Worm (Caenorhabditis elegans): Measurements from ENCODE around the gene elo-2.

The elo-2 gene

DNA sequence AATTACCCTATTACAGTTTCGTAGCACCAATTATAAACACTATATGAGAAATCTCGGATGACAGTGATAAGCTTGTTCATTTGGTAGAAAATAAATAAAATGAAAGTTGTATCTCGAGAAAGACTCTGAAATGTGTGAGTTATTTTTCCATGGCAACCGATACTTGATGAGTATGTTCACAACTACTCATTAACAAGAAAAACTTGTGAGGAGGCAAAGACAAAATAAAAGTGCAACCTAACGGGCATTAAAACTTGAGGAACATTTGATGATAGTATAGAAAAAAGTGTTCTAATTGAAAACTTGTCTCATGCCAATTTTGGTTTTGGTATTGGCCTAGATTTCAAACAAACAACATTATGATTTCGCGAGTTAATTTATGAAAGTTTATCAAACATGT lies 30.7 kb downstream of the elo-2 start, which contains the start of gene gcy-27 (continued):
- no peak for TF ChIP-seq snpc-4 (tag; optimal IDR thresholded peaks at IDR 0.05)

DNA sequence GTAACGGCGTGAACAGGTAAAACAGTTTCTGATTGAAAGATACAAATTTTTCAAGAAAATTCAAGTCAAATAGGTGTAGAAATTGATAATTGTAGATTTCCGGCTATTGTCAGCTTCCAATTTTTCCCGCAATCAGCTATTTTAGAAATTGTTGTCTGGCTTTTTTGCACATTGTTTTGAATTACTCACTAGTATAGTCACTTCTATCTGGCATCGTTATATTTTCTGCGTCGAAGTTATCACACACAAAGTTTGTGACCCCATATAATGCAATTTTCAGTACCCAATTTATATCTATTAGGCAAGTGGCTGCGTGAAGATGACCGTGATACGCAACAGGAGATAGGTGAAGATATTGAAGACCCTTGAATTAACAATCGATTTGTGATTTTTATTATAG lies 32.0 kb downstream of the elo-2 start:
- TF ChIP-seq unc-62 (GFP tag; optimal IDR thresholded peaks at IDR 0.05 in 1 of 2) (peak in 1 of 2 experiments; percentile 54), unc-62 (tag; optimal IDR thresholded peaks at IDR 0.05) (no peak), lin-13 (GFP tag; optimal IDR thresholded peaks at IDR 0.05) (no peak)

DNA sequence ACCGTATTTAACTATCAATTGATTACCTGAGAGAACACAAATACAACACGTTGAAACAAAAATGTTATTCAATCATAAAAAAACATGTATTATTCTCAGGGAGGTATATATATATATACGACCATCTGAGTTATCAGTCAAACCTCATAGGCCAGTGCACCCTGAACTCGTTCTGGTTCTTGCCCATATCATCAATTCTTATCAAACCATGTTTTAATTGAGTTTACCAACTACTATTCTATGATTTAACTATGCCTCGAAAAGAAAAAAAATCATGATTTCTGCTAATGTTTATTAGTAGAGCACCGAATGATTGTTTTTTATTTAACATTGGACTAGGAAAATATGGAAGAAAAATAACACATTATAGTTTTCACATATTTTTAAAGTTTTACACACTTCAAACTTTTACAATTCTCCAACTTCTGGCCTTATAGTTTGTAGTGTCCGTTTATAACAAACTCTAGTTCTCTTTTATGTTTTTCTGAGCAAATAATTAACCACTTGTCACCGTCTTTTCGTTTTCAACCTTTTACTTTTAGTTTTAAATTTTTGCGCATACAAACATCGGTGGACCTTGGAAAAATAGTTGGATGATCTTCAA lies 34.9 kb downstream of the elo-2 start:
- peak; percentile 39 for TF ChIP-seq dve-1 (tag; optimal IDR thresholded peaks at IDR 0.05; ENCODE audit: insufficient read depth)
- TF ChIP-seq snpc-4 (tag; optimal IDR thresholded peaks at IDR 0.05): no peak
- no peak for TF ChIP-seq ceh-44 (GFP tag; IDR thresholded peaks at IDR 0.05)
- TF ChIP-seq spr-1 (tag; optimal IDR thresholded peaks at IDR 0.05): no peak
- TF ChIP-seq pqm-1 (tag; optimal IDR thresholded peaks at IDR 0.05): peak; percentile 73
- no peak for TF ChIP-seq daf-16 (GFP tag; optimal IDR thresholded peaks at IDR 0.05)
- peak; percentile 53 for TF ChIP-seq daf-16 (tag; optimal IDR thresholded peaks at IDR 0.05)
- TF ChIP-seq daf-19 (GFP tag; conservative IDR thresholded peaks at IDR 0.05): no peak
- TF ChIP-seq nhr-28 (tag; optimal IDR thresholded peaks at IDR 0.05): peak; percentile 72
- peak in 1 of 2 experiments; percentile 93 for TF ChIP-seq unc-62 (GFP tag; optimal IDR thresholded peaks at IDR 0.05 in 1 of 2)
- TF ChIP-seq unc-62 (tag; optimal IDR thresholded peaks at IDR 0.05): no peak

ce11 chrIV:17431287-17431686 lies 35.9 kb downstream of the elo-2 start, which contains the start of gene lact-6:
TSS of gene lact-6 (minus strand) at chrIV:17431387.
- TF ChIP-seq lin-39 (tag; optimal IDR thresholded peaks at IDR 0.05) (no peak), T20F7.1 (GFP tag; optimal IDR thresholded peaks at IDR 0.05) (no peak), mdl-1 (tag; optimal IDR thresholded peaks at IDR 0.05) (no peak), fkh-10 (GFP tag; optimal IDR thresholded peaks at IDR 0.05) (no peak), R02D3.7 (tag; optimal IDR thresholded peaks at IDR 0.05) (no peak), ztf-11 (tag; optimal IDR thresholded peaks at IDR 0.05) (no peak), aha-1 (tag) (no peak)

ce11 chrIV:17427423-17427822 lies 39.8 kb downstream of the elo-2 start, which contains the start of gene C06A12.3:
TSS of gene C06A12.3 (plus strand) at chrIV:17427723.
- TF ChIP-seq daf-8 (GFP tag; IDR thresholded peaks at IDR 0.05) (no peak), ztf-11 (tag; optimal IDR thresholded peaks at IDR 0.05) (no peak), madf-5 (GFP tag; IDR thresholded peaks at IDR 0.05) (no peak), aly-2 (tag; optimal IDR thresholded peaks at IDR 0.05) (no peak), nhr-111 (GFP tag; optimal IDR thresholded peaks at IDR 0.05) (no peak), fos-1 (tag; optimal IDR thresholded peaks at IDR 0.05) (no peak), nhr-6 (tag; optimal IDR thresholded peaks at IDR 0.05) (no peak), zip-11 (GFP tag; IDR thresholded peaks at IDR 0.05) (no peak), lsy-2 (tag; optimal IDR thresholded peaks at IDR 0.05) (no peak), nhr-42 (GFP tag; IDR thresholded peaks at IDR 0.05) (no peak), ZK337.2 (GFP tag; IDR thresholded peaks at IDR 0.05) (no peak), gei-8 (GFP tag; optimal IDR thresholded peaks at IDR 0.05) (no peak), aha-1 (tag) (no peak), saeg-2 (GFP tag; IDR thresholded peaks at IDR 0.05) (no peak), lin-29 (GFP tag; IDR thresholded peaks at IDR 0.05) (no peak), ceh-32 (tag; optimal IDR thresholded peaks at IDR 0.05; ENCODE audit: poor library complexity) (no peak), ceh-20 (GFP tag; IDR thresholded peaks at IDR 0.05) (no peak), egl-43 (GFP tag; IDR thresholded peaks at IDR 0.05) (no peak), ZK546.5 (tag; optimal IDR thresholded peaks at IDR 0.05) (no peak), hmg-1.1 (GFP tag; IDR thresholded peaks at IDR 0.05) (no peak)
